Worm (Caenorhabditis elegans) whole organism, L4/young adult: Measurements from ENCODE around the gene Y43F8C.23.
"Not testable (repeated sequence)": the region's sequence is repeated elsewhere in the genome, so short reads cannot be mapped to it uniquely, and the experiment has no call there.

Experiments
- dao-5 ChIP-seq: sonication (generic microtip); optimal IDR thresholded peaks from 2 replicates; lab custom pipeline; 2016; ENCODE audit warnings: missing genotype, missing genetic modification characterization, moderate library complexity, missing compliant biosample characterization
- him-1 ChIP-seq: sonication (generic microtip); optimal IDR thresholded peaks from 2 replicates; lab custom pipeline; 2016; ENCODE audit warnings: missing genotype, missing genetic modification reagents, missing genetic modification characterization, missing compliant biosample characterization

ce11 chrV:19711646-19712045 lies at the start of gene Y43F8C.23:
- TF ChIP-seq dao-5, him-1 (tag; lab: Kevin White, UChicago): not testable (repeated sequence)
